Worm (Caenorhabditis elegans) whole organism, L2 larva: ENCODE measurements around the gene F58H1.6.
A peak's percentile ranks its signal among the peaks of the same experiment; 100 is the strongest.

Source experiments
- C34F6.9 ChIP-seq: fragments of 150-350 bp; optimal IDR thresholded peaks from 2 replicates; lab custom pipeline; 2014; ENCODE audit warnings: missing biosample characterization, missing genetic modification characterization
- ZK546.5 ChIP-seq: sonication (generic microtip); optimal IDR thresholded peaks from 2 replicates; lab custom pipeline; 2017; ENCODE audit warnings: missing biosample characterization, missing genetic modification characterization
- aly-2 ChIP-seq: fragments of 150-350 bp; optimal IDR thresholded peaks from 2 replicates; lab custom pipeline; 2014; ENCODE audit warnings: missing biosample characterization, missing genetic modification characterization
- ama-1 ChIP-seq: fragments of 150-350 bp; optimal IDR thresholded peaks from 2 replicates; lab custom pipeline; 2018; ENCODE audit warnings: inconsistent platforms
- blmp-1 ChIP-seq: sonication (generic microtip); optimal IDR thresholded peaks from 2 replicates; lab custom pipeline; 2017; ENCODE audit warnings: missing genetic modification characterization, mild to moderate bottlenecking, missing compliant biosample characterization, antibody characterized with exemption, moderate library complexity; ENCODE audit not compliant: insufficient read depth
- ceh-16 ChIP-seq: fragments of 150-350 bp; optimal IDR thresholded peaks from 2 replicates; lab custom pipeline; 2014; ENCODE audit warnings: missing biosample characterization, missing genetic modification characterization
- ceh-82 ChIP-seq: fragments of 150-350 bp; optimal IDR thresholded peaks from 2 replicates; lab custom pipeline; 2014; ENCODE audit warnings: missing biosample characterization, missing genetic modification characterization
- crh-2 ChIP-seq: sonication (generic microtip); optimal IDR thresholded peaks from 2 replicates; lab custom pipeline; 2017; ENCODE audit warnings: missing biosample characterization, missing genetic modification characterization
- dmd-4 ChIP-seq: sonication (generic microtip); optimal IDR thresholded peaks from 2 replicates; lab custom pipeline; 2017; ENCODE audit warnings: missing biosample characterization, missing genetic modification characterization
- egl-27 ChIP-seq: sonication (generic microtip); optimal IDR thresholded peaks from 3 replicates; lab custom pipeline; 2017; ENCODE audit warnings: missing biosample characterization, missing genetic modification reagents, missing genetic modification characterization
- elt-1 ChIP-seq: fragments of 150-350 bp; optimal IDR thresholded peaks from 2 replicates; lab custom pipeline; 2014; ENCODE audit warnings: missing biosample characterization, missing genetic modification characterization
- elt-3 ChIP-seq: sonication (generic microtip); optimal IDR thresholded peaks from 2 replicates; lab custom pipeline; 2017; ENCODE audit warnings: missing biosample characterization, missing genetic modification characterization
- fos-1 ChIP-seq: fragments of 150-350 bp; optimal IDR thresholded peaks from 2 replicates; lab custom pipeline; 2014; ENCODE audit warnings: missing biosample characterization, missing genetic modification characterization
- gmeb-1 ChIP-seq: fragments of 150-350 bp; optimal IDR thresholded peaks from 2 replicates; lab custom pipeline; 2014; ENCODE audit warnings: missing biosample characterization, missing genetic modification characterization
- lin-11 ChIP-seq: fragments of 150-350 bp; sonication (generic microtip); optimal IDR thresholded peaks from 2 replicates; lab custom pipeline; 2014; ENCODE audit warnings: missing biosample characterization, missing genetic modification characterization, inconsistent platforms, mixed read lengths
- lin-13 ChIP-seq: fragments of 150-350 bp; optimal IDR thresholded peaks from 2 replicates; lab custom pipeline; 2014; ENCODE audit warnings: missing biosample characterization, missing genetic modification reagents, missing genetic modification characterization
- lsy-2 ChIP-seq, 2 experiments: fragments of 150-350 bp in 1 of 2; sonication (generic microtip) in 1 of 2; optimal IDR thresholded peaks; 2 replicates each; lab custom pipeline; 2014 to 2017; ENCODE audit warnings: missing biosample characterization in 2 of 2, missing genetic modification characterization in 2 of 2
- mab-5 ChIP-seq: fragments of 150-350 bp; optimal IDR thresholded peaks from 2 replicates; lab custom pipeline; 2014; ENCODE audit warnings: missing biosample characterization, missing genetic modification characterization
- mbf-1 ChIP-seq: sonication (generic microtip); optimal IDR thresholded peaks from 2 replicates; lab custom pipeline; 2017; ENCODE audit warnings: missing biosample characterization, missing genetic modification characterization
- nhr-10 ChIP-seq: sonication (generic microtip); optimal IDR thresholded peaks from 2 replicates; lab custom pipeline; 2017; ENCODE audit warnings: missing biosample characterization, missing genetic modification characterization
- nhr-12 ChIP-seq: fragments of 150-350 bp; optimal IDR thresholded peaks from 2 replicates; lab custom pipeline; 2014; ENCODE audit warnings: missing biosample characterization, missing genetic modification characterization
- nhr-129 ChIP-seq: fragments of 150-350 bp; optimal IDR thresholded peaks from 2 replicates; lab custom pipeline; 2014; ENCODE audit warnings: missing biosample characterization, missing genetic modification characterization
- nhr-21 ChIP-seq: fragments of 150-350 bp; optimal IDR thresholded peaks from 2 replicates; lab custom pipeline; 2014; ENCODE audit warnings: missing biosample characterization, missing genetic modification characterization
- nhr-23 ChIP-seq: fragments of 150-350 bp; optimal IDR thresholded peaks from 2 replicates; lab custom pipeline; 2014; ENCODE audit warnings: missing biosample characterization, missing genetic modification reagents, missing genetic modification characterization
- nhr-237 ChIP-seq: fragments of 150-350 bp; optimal IDR thresholded peaks from 2 replicates; lab custom pipeline; 2014; ENCODE audit warnings: missing biosample characterization, missing genetic modification characterization
- nhr-6 ChIP-seq: fragments of 150-350 bp; optimal IDR thresholded peaks from 2 replicates; lab custom pipeline; 2014; ENCODE audit warnings: missing biosample characterization, missing genetic modification characterization
- nhr-77 ChIP-seq: fragments of 150-350 bp; optimal IDR thresholded peaks from 2 replicates; lab custom pipeline; 2014; ENCODE audit warnings: missing biosample characterization, missing genetic modification characterization
- sem-4 ChIP-seq: fragments of 150-350 bp; optimal IDR thresholded peaks from 2 replicates; lab custom pipeline; 2014; ENCODE audit warnings: missing biosample characterization, missing genetic modification reagents, missing genetic modification characterization
- skn-1 ChIP-seq: sonication (generic microtip); optimal IDR thresholded peaks from 2 replicates; lab custom pipeline; 2017; ENCODE audit warnings: missing biosample characterization, missing genetic modification characterization
- sma-3 ChIP-seq: sonication (generic microtip); optimal IDR thresholded peaks from 2 replicates; lab custom pipeline; 2016; ENCODE audit warnings: missing genetic modification reagents, missing genetic modification characterization, missing compliant biosample characterization
- snpc-4 ChIP-seq: fragments of 150-350 bp; optimal IDR thresholded peaks from 2 replicates; lab custom pipeline; 2014; ENCODE audit warnings: missing biosample characterization, missing genetic modification characterization
- unc-39 ChIP-seq: fragments of 150-350 bp; optimal IDR thresholded peaks from 2 replicates; lab custom pipeline; 2014; ENCODE audit warnings: missing biosample characterization, missing genetic modification characterization
- unc-55 ChIP-seq: fragments of 150-350 bp; sonication (generic microtip); optimal IDR thresholded peaks from 3 replicates; lab custom pipeline; 2014; ENCODE audit warnings: missing biosample characterization, missing genetic modification reagents, missing genetic modification characterization
- unc-62 ChIP-seq: fragments of 150-350 bp; optimal IDR thresholded peaks from 2 replicates; lab custom pipeline; 2014; ENCODE audit warnings: missing biosample characterization, missing genetic modification reagents, missing genetic modification characterization
- zag-1 ChIP-seq: fragments of 150-350 bp; optimal IDR thresholded peaks from 2 replicates; lab custom pipeline; 2014; ENCODE audit warnings: missing biosample characterization, missing genetic modification characterization
- ztf-11 ChIP-seq: sonication (generic microtip); optimal IDR thresholded peaks from 2 replicates; lab custom pipeline; 2017; ENCODE audit warnings: missing biosample characterization, missing genetic modification characterization

F58H1.6 gene

DNA sequence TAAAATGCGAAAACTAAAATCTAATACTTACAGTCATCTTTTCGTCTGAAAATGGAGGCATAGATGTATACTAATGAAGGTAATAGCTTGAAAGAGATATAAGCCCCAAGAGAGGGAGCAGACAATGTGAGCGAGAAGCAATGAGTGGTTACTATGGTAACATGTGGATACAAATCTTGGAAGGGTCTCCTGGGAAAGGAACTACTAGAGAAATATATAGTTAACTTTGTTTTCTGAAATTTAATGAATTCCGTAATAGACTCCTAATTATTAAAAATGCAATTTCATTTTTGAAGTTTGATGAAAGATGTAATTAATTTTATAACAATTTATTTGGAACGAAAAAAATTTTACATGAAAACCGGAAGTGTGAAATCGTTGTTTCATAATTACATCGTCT, 15.1 kb upstream of the F58H1.6 start, which contains the start of gene osm-6:
osm-6 (minus strand) TSS at position 101 of the 400 bp plus-strand sequence.
- TF ChIP-seq nhr-12 (tag; lab: Kevin White, UChicago) (no peak), unc-62 (GFP tag; lab: Kevin White, UChicago) (no peak), ceh-16 (tag; lab: Kevin White, UChicago) (no peak), unc-39 (tag; lab: Kevin White, UChicago) (no peak), blmp-1 (tag; lab: Kevin White, UChicago) (no peak), ZK546.5 (tag; lab: Kevin White, UChicago) (no peak), mab-5 (no peak), dmd-4 (tag; lab: Kevin White, UChicago) (no peak)

DNA sequence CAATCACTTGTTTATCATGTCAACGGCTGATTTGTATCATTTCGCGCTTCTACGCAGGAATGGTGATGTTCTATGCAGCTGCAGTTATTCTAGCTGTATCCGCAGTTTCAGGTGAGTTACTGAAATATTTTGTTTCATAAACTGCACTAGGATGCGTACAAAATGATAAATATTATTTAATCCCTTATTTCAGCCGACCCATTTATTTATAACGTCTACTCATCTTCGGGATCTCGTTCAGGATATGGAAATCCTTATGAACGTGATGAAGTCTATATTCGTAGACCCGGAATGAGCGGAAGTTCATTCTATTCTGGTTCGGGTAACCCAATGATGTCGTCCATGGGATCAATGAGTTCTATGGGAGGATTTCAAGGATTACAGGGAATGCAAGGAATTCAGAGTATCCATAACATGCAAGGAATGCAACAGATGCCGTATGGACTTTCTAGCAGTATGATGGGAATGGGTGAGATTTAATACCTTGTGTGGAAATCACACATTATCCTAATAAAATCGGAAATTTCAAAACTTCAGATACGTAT, 13.3 kb upstream of the F58H1.6 start, which contains the start of gene F58H1.2:
F58H1.2 (plus strand) TSS at position 51 of the 545 bp plus-strand sequence.
- TF ChIP-seq C34F6.9 (tag; lab: Kevin White, UChicago) (no peak), nhr-77 (tag; lab: Kevin White, UChicago) (no peak), ama-1 (lab: Kevin White, UChicago) (no peak), nhr-10 (tag; lab: Kevin White, UChicago) (no peak), ceh-82 (tag; lab: Kevin White, UChicago) (no peak), lin-13 (GFP tag; lab: Kevin White, UChicago) (no peak), nhr-21 (tag; lab: Kevin White, UChicago) (no peak), nhr-129 (tag; lab: Kevin White, UChicago) (no peak), ztf-11 (no peak), elt-1 (tag; lab: Kevin White, UChicago) (no peak), snpc-4 (tag; lab: Kevin White, UChicago) (no peak), nhr-12 (tag; lab: Kevin White, UChicago) (no peak), egl-27 (tag; lab: Kevin White, UChicago) (no peak), mbf-1 (tag; lab: Kevin White, UChicago) (no peak), lin-11 (tag; lab: Kevin White, UChicago) (no peak)

DNA sequence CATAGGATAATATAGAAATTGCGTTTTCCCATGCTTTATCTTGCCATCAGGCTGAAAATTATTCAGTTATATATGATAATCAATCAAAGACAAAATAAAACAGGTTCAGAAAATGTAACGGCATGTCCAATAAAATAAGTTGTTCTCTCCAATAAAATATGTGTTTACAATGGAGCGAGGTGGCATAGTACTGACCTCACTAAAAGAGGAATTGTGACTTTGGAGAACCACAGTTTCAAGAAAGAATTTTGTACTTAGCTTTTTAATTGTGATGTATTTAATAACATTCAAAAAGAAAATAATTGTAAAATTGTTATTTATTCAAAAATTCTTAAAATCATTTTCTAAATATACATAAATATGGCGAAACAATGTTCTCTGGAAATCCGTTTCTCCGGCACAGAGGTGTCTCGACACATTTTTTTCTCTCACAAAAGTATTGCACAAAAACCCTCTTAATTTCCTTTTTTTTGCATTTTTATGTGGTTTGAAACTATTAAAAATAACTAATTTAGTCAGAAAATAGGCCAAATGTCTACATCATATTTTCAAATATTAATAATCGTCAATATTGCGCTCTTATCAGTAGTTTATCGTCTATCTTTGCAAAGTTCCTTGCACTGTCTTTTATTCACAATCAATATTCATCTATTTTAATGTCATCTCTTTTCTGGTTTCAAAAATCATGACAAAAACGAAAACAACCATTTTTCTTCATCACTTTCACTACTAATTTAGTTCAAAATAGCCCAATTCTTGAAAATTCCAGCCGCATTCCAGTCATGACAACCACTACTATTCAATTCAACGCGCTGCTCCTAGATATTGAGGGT, 9.0 kb upstream of the F58H1.6 start, which contains the start of the genes aman-2 and F58H1.3:
aman-2 (minus strand) TSS at position 51 of the 833 bp plus-strand sequence.
F58H1.3 (plus strand) TSS at position 783 of the 833 bp plus-strand sequence.
- TF ChIP-seq blmp-1 (tag; lab: Kevin White, UChicago) = no peak
- peak; percentile 82 for TF ChIP-seq C34F6.9 (tag; lab: Kevin White, UChicago)
- no peak for TF ChIP-seq ama-1 (lab: Kevin White, UChicago)
- no peak for TF ChIP-seq aly-2 (tag; lab: Kevin White, UChicago)
- TF ChIP-seq elt-3 (tag; lab: Kevin White, UChicago) = no peak
- TF ChIP-seq unc-39 (tag; lab: Kevin White, UChicago) = no peak
- peak; percentile 26 for TF ChIP-seq crh-2 (tag; lab: Kevin White, UChicago)
- no peak for TF ChIP-seq sem-4
- TF ChIP-seq skn-1 = no peak
- TF ChIP-seq lsy-2 (tag; optimal IDR thresholded peaks at IDR 0.05; lab: Kevin White, UChicago) = peak in 1 of 2 experiments; percentile 70
- no peak for TF ChIP-seq nhr-6
- TF ChIP-seq unc-55 = peak; percentile 66
- no peak for TF ChIP-seq nhr-12 (tag; lab: Kevin White, UChicago)
- TF ChIP-seq nhr-129 (tag; lab: Kevin White, UChicago) = peak; percentile 37
- TF ChIP-seq lin-13 (GFP tag; lab: Kevin White, UChicago) = peak; percentile 36
- no peak for TF ChIP-seq ceh-82 (tag; lab: Kevin White, UChicago)
- TF ChIP-seq ztf-11 = no peak
- TF ChIP-seq fos-1 (tag; lab: Kevin White, UChicago) = peak; percentile 6
- no peak for TF ChIP-seq nhr-237 (tag; lab: Kevin White, UChicago)
- TF ChIP-seq gmeb-1 (tag; lab: Kevin White, UChicago) = no peak
- no peak for TF ChIP-seq nhr-10 (tag; lab: Kevin White, UChicago)
- peak; percentile 60 for TF ChIP-seq sma-3 (GFP tag; lab: Kevin White, UChicago)
- TF ChIP-seq ceh-16 (tag; lab: Kevin White, UChicago) = no peak
- TF ChIP-seq nhr-23 (tag; lab: Kevin White, UChicago) = no peak
- TF ChIP-seq zag-1 (tag; lab: Kevin White, UChicago) = no peak
- TF ChIP-seq snpc-4 (tag; lab: Kevin White, UChicago) = peak; percentile 11
